Fruit fly (Drosophila melanogaster): ENCODE results near the gene Pbp45.

Pbp45 gene

dm6 chr3R:15827559-15827958 is 11.8 kb downstream of the Pbp45 start (continued):
- TF ChIP-seq CG8119 (GFP tag; IDR thresholded peaks at IDR 0.05): peak; percentile 60
- 0 out of 2 replicates have a peak, but pooled peaks have one; percentile 35 for TF ChIP-seq Gug (GFP tag; IDR thresholded peaks at IDR 0.05)
- peak; percentile 77 for TF ChIP-seq Eip75B (GFP tag; optimal IDR thresholded peaks at IDR 0.05)
- TF ChIP-seq CG31627 (GFP tag; optimal IDR thresholded peaks at IDR 0.05): peak; percentile 81
- TF ChIP-seq CG6276 (GFP tag; optimal IDR thresholded peaks at IDR 0.05): no peak
- no peak for TF ChIP-seq dac (GFP tag; optimal IDR thresholded peaks at IDR 0.05)
- peak; percentile 66 for TF ChIP-seq OdsH (GFP tag; optimal IDR thresholded peaks at IDR 0.05)
- TF ChIP-seq CG6854 (GFP tag; optimal IDR thresholded peaks at IDR 0.05): no peak
- peak; percentile 54 for TF ChIP-seq Sox15 (GFP tag; optimal IDR thresholded peaks at IDR 0.05)
- peak; percentile 63 for TF ChIP-seq CG8632 (GFP tag; optimal IDR thresholded peaks at IDR 0.05)
- TF ChIP-seq Eip93F (GFP tag; optimal IDR thresholded peaks at IDR 0.05): no peak
- no peak for TF ChIP-seq CG16779 (tag; optimal IDR thresholded peaks at IDR 0.05)
- TF ChIP-seq Sox14 (GFP tag; optimal IDR thresholded peaks at IDR 0.05): peak; percentile 82
- TF ChIP-seq Sox102F (GFP tag; optimal IDR thresholded peaks at IDR 0.05): peak; percentile 77
- no peak for TF ChIP-seq CG32006 (GFP tag; optimal IDR thresholded peaks at IDR 0.05)
- peak; percentile 53 for TF ChIP-seq CG7368 (GFP tag; optimal IDR thresholded peaks at IDR 0.05)
- TF ChIP-seq CG9139 (GFP tag; optimal IDR thresholded peaks at IDR 0.05): peak; percentile 74
- TF ChIP-seq Ets96B (tag; optimal IDR thresholded peaks at IDR 0.05): peak; percentile 80
- TF ChIP-seq topi (GFP tag; optimal IDR thresholded peaks at IDR 0.05): peak; percentile 68
- TF ChIP-seq lz (GFP tag; optimal IDR thresholded peaks at IDR 0.05): peak; percentile 80
- TF ChIP-seq CG6792 (GFP tag; optimal IDR thresholded peaks at IDR 0.05): peak; percentile 67
- TF ChIP-seq CG15336 (GFP tag; IDR thresholded peaks at IDR 0.05): peak; percentile 52
- peak; percentile 24 for TF ChIP-seq Blimp-1 (GFP tag; optimal IDR thresholded peaks at IDR 0.05)
- TF ChIP-seq CG34406 (GFP tag; optimal IDR thresholded peaks at IDR 0.05): peak; percentile 65

- TF ChIP-seq CG10669 (GFP tag; optimal IDR thresholded peaks at IDR 0.05) (no peak), eg (GFP tag; IDR thresholded peaks at IDR 0.05) (no peak), CG6808 (GFP tag; optimal IDR thresholded peaks at IDR 0.05) (peak; percentile 37), CG31627 (GFP tag; optimal IDR thresholded peaks at IDR 0.05) (no peak), CG9139 (GFP tag; optimal IDR thresholded peaks at IDR 0.05) (no peak), Eip78C (GFP tag) (peak; percentile 32), ss (GFP tag; optimal IDR thresholded peaks at IDR 0.05) (peak in 1 of 2 experiments; percentile 18), cyc (GFP tag; optimal IDR thresholded peaks at IDR 0.05) (no peak), spab (GFP tag; optimal IDR thresholded peaks at IDR 0.05) (no peak), lz (GFP tag; optimal IDR thresholded peaks at IDR 0.05) (no peak), CG11762 (GFP tag; optimal IDR thresholded peaks at IDR 0.05; ENCODE audit: insufficient read depth) (no peak), CG34406 (GFP tag; optimal IDR thresholded peaks at IDR 0.05) (no peak), CG11902 (GFP tag; optimal IDR thresholded peaks at IDR 0.05) (no peak)
Observed at dm6 chr3R:15825521-15825920, 13.8 kb downstream of the Pbp45 start, which contains the start of gene CG4576. TSS of gene CG4576 (plus strand) at chr3R:15825747.

- peak; percentile 49 for TF ChIP-seq Gug (GFP tag; IDR thresholded peaks at IDR 0.05)
- peak; percentile 47 for TF ChIP-seq CG10631 (GFP tag; optimal IDR thresholded peaks at IDR 0.05)
- TF ChIP-seq Met (GFP tag; optimal IDR thresholded peaks at IDR 0.05): peak; percentile 31
- TF ChIP-seq CG7368 (GFP tag; optimal IDR thresholded peaks at IDR 0.05): peak; percentile 33
- peak; percentile 36; the same call in 1 of the 3 replicates for TF ChIP-seq CG8119 (GFP tag; IDR thresholded peaks at IDR 0.05)
- no peak for TF ChIP-seq Hr38 (GFP tag; optimal IDR thresholded peaks at IDR 0.05)
- TF ChIP-seq Eip75B (GFP tag; optimal IDR thresholded peaks at IDR 0.05): peak; percentile 39
- TF ChIP-seq eg (GFP tag; IDR thresholded peaks at IDR 0.05): peak; percentile 54; the same call in 1 of the 3 replicates
- TF ChIP-seq Ets21C (GFP tag; optimal IDR thresholded peaks at IDR 0.05): peak; percentile 4
- peak; percentile 43 for TF ChIP-seq achi (GFP tag; optimal IDR thresholded peaks at IDR 0.05)
- no peak for TF ChIP-seq salr (GFP tag; optimal IDR thresholded peaks at IDR 0.05)
- peak; percentile 26 for TF ChIP-seq net (GFP tag; optimal IDR thresholded peaks at IDR 0.05)
- TF ChIP-seq lz (GFP tag; optimal IDR thresholded peaks at IDR 0.05): peak; percentile 27
- TF ChIP-seq topi (GFP tag; optimal IDR thresholded peaks at IDR 0.05): peak; percentile 26
- TF ChIP-seq Eip78C (GFP tag): peak; percentile 55
- peak; percentile 34 for TF ChIP-seq pdm3 (GFP tag; optimal IDR thresholded peaks at IDR 0.05)
- TF ChIP-seq Sox102F (GFP tag; optimal IDR thresholded peaks at IDR 0.05): peak; percentile 18
- no peak for TF ChIP-seq fkh (GFP tag; optimal IDR thresholded peaks at IDR 0.05)
- TF ChIP-seq CG31627 (GFP tag; optimal IDR thresholded peaks at IDR 0.05): peak; percentile 46
- peak; percentile 30 for TF ChIP-seq acj6 (GFP tag; optimal IDR thresholded peaks at IDR 0.05)
- TF ChIP-seq Hr4 (GFP tag; optimal IDR thresholded peaks at IDR 0.05): peak; percentile 57
- TF ChIP-seq OdsH (GFP tag; optimal IDR thresholded peaks at IDR 0.05): peak; percentile 47
- no peak for TF ChIP-seq CG34406 (GFP tag; optimal IDR thresholded peaks at IDR 0.05)
- peak; percentile 52 for TF ChIP-seq esn (GFP tag; optimal IDR thresholded peaks at IDR 0.05)
- TF ChIP-seq cyc (GFP tag; optimal IDR thresholded peaks at IDR 0.05): peak; percentile 32
- TF ChIP-seq svp (GFP tag): peak; percentile 39
- TF ChIP-seq Hr39 (GFP tag; optimal IDR thresholded peaks at IDR 0.05): peak; percentile 50
Observed at dm6 chr3R:15816276-15816675, 23.0 kb downstream of the Pbp45 start.
